Fruit fly (Drosophila melanogaster) whole organism, prepupa: Measurements from ENCODE around the gene CG13073.

Source experiments
- Blimp-1 ChIP-seq: fragments of 200-800 bp; sonication (Bioruptor generic); optimal IDR thresholded peaks from 3 replicates; lab custom pipeline; 2017; ENCODE audit warnings: missing biosample characterization, missing genetic modification characterization, mild to moderate bottlenecking, moderate library complexity, missing genetic modification reagents
- CG4318 ChIP-seq: fragments of 200-800 bp; sonication (Bioruptor generic); optimal IDR thresholded peaks from 3 replicates; lab custom pipeline; 2017; ENCODE audit warnings: missing biosample characterization, mild to moderate bottlenecking, missing genetic modification characterization
- CG6792 ChIP-seq: fragments of 200-800 bp; sonication (Bioruptor generic); optimal IDR thresholded peaks from 3 replicates; lab custom pipeline; 2016; ENCODE audit warnings: missing biosample characterization, missing genetic modification characterization
- CG6854 ChIP-seq: fragments of 200-800 bp; sonication (Bioruptor generic); optimal IDR thresholded peaks from 2 replicates; lab custom pipeline; 2017; ENCODE audit warnings: missing biosample characterization, mild to moderate bottlenecking, missing genetic modification characterization
- CG8119 ChIP-seq: fragments of 200-800 bp; sonication (Bioruptor generic); IDR thresholded peaks from 3 replicates; pipeline ENCODE4 v1.3.6; 2022; ENCODE audit warnings: missing biosample characterization, missing genetic modification characterization
- CG8632 ChIP-seq: fragments of 200-800 bp; sonication (Bioruptor generic); optimal IDR thresholded peaks from 3 replicates; lab custom pipeline; 2016; ENCODE audit warnings: missing biosample characterization, missing genetic modification characterization
- Eip78C ChIP-seq: fragments of 200-800 bp; sonication (Bioruptor generic); peaks from one replicate; lab custom pipeline; 2016; ENCODE audit warnings: missing biosample characterization, missing genetic modification characterization
- Lpt ChIP-seq: fragments of 200-800 bp; sonication (Bioruptor generic); optimal IDR thresholded peaks from 3 replicates; lab custom pipeline; 2016; ENCODE audit warnings: missing biosample characterization, missing genetic modification characterization
- OdsH ChIP-seq: fragments of 200-800 bp; sonication (Bioruptor generic); optimal IDR thresholded peaks from 3 replicates; lab custom pipeline; 2016; ENCODE audit warnings: missing biosample characterization, missing genetic modification characterization
- Sox102F ChIP-seq: fragments of 200-800 bp; sonication (Bioruptor generic); optimal IDR thresholded peaks from 2 replicates; lab custom pipeline; 2016; ENCODE audit warnings: missing biosample characterization, mild to moderate bottlenecking, missing genetic modification characterization
- dsx ChIP-seq: fragments of 200-800 bp; optimal IDR thresholded peaks from 3 replicates; lab custom pipeline; 2019; ENCODE audit warnings: missing biosample characterization, mild to moderate bottlenecking, missing genetic modification characterization, moderate library complexity; ENCODE audit not compliant: poor library complexity, severe bottlenecking
- eg ChIP-seq: fragments of 200-800 bp; sonication (Bioruptor generic); IDR thresholded peaks from 3 replicates; pipeline ENCODE4 v1.3.6; 2022; ENCODE audit warnings: missing biosample characterization, missing genetic modification characterization
- salr ChIP-seq, 2 experiments: fragments of 200-800 bp; sonication (Bioruptor generic); optimal IDR thresholded peaks; 3 replicates each; lab custom pipeline; 2016 to 2018; ENCODE audit warnings: missing biosample characterization in 2 of 2, missing genetic modification characterization in 2 of 2, mild to moderate bottlenecking in 1 of 2
- vri ChIP-seq: fragments of 200-800 bp; sonication (Bioruptor generic); optimal IDR thresholded peaks from 3 replicates; lab custom pipeline; 2016; ENCODE audit warnings: missing biosample characterization, mild to moderate bottlenecking, missing genetic modification characterization

DNA sequence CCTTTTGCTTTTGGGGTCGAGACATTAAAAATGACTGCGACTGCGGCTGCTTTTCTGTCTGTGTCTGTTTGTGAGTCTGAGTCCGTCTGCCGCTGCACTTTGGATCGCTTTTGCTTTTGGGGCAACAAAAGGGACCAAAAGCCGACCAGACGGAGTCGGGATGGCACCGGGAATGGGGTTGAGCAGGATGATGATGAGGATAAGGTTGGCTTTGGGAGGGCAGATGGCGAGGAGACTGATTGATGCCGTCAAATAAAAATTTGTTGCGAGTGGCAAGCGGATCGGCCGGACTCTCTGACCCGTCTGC lies 27.2 kb downstream of the CG13073 start:
- TF ChIP-seq CG6792 (GFP tag; lab: Kevin White, UChicago) (no peak), CG8632 (GFP tag; lab: Kevin White, UChicago) (no peak), OdsH (no peak), salr (GFP tag; optimal IDR thresholded peaks at IDR 0.05; lab: Kevin White, UChicago) (no peak), CG8119 (no peak), Sox102F (no peak), CG6854 (peak; percentile 55), Lpt (GFP tag; lab: Kevin White, UChicago) (no peak), vri (GFP tag; lab: Kevin White, UChicago) (no peak), Blimp-1 (no peak), eg (GFP tag; lab: Robert Waterston, UW) (no peak), dsx (GFP tag; lab: Kevin White, UChicago) (peak; percentile 2), Eip78C (GFP tag; lab: Kevin White, UChicago) (peak; percentile 51), CG4318 (GFP tag; lab: Kevin White, UChicago) (no peak)
